Worm (Caenorhabditis elegans) whole organism, L2 larva: Measurements from ENCODE around the gene fipr-17.

Experiments used
- C34F6.9 ChIP-seq: fragments of 150-350 bp; optimal IDR thresholded peaks from 2 replicates; lab custom pipeline; 2014; ENCODE audit warnings: missing biosample characterization, missing genetic modification characterization
- F13H6.1 ChIP-seq: sonication (generic microtip); optimal IDR thresholded peaks from 2 replicates; lab custom pipeline; 2016; ENCODE audit warnings: missing genetic modification characterization, missing compliant biosample characterization
- R02D3.7 ChIP-seq: fragments of 150-350 bp; optimal IDR thresholded peaks from 2 replicates; lab custom pipeline; 2014; ENCODE audit warnings: missing biosample characterization, missing genetic modification characterization
- Y55F3AM.14 ChIP-seq: fragments of 200-800 bp; sonication (Bioruptor generic); optimal IDR thresholded peaks from 2 replicates; lab custom pipeline; 2018; ENCODE audit warnings: mild to moderate bottlenecking, missing genetic modification characterization, missing compliant biosample characterization
- ZK546.5 ChIP-seq: sonication (generic microtip); optimal IDR thresholded peaks from 2 replicates; lab custom pipeline; 2017; ENCODE audit warnings: missing biosample characterization, missing genetic modification characterization
- alr-1 ChIP-seq: fragments of 150-350 bp; optimal IDR thresholded peaks from 2 replicates; lab custom pipeline; 2014; ENCODE audit warnings: missing biosample characterization, missing genetic modification characterization
- aly-2 ChIP-seq: fragments of 150-350 bp; optimal IDR thresholded peaks from 2 replicates; lab custom pipeline; 2014; ENCODE audit warnings: missing biosample characterization, missing genetic modification characterization
- ama-1 ChIP-seq: fragments of 150-350 bp; optimal IDR thresholded peaks from 2 replicates; lab custom pipeline; 2018; ENCODE audit warnings: inconsistent platforms
- blmp-1 ChIP-seq: sonication (generic microtip); optimal IDR thresholded peaks from 2 replicates; lab custom pipeline; 2017; ENCODE audit warnings: missing genetic modification characterization, mild to moderate bottlenecking, missing compliant biosample characterization, antibody characterized with exemption, moderate library complexity; ENCODE audit not compliant: insufficient read depth
- ceh-16 ChIP-seq: fragments of 150-350 bp; optimal IDR thresholded peaks from 2 replicates; lab custom pipeline; 2014; ENCODE audit warnings: missing biosample characterization, missing genetic modification characterization
- ceh-82 ChIP-seq: fragments of 150-350 bp; optimal IDR thresholded peaks from 2 replicates; lab custom pipeline; 2014; ENCODE audit warnings: missing biosample characterization, missing genetic modification characterization
- crh-2 ChIP-seq: sonication (generic microtip); optimal IDR thresholded peaks from 2 replicates; lab custom pipeline; 2017; ENCODE audit warnings: missing biosample characterization, missing genetic modification characterization
- dmd-4 ChIP-seq: sonication (generic microtip); optimal IDR thresholded peaks from 2 replicates; lab custom pipeline; 2017; ENCODE audit warnings: missing biosample characterization, missing genetic modification characterization
- egl-27 ChIP-seq: sonication (generic microtip); optimal IDR thresholded peaks from 3 replicates; lab custom pipeline; 2017; ENCODE audit warnings: missing biosample characterization, missing genetic modification reagents, missing genetic modification characterization
- elt-1 ChIP-seq: fragments of 150-350 bp; optimal IDR thresholded peaks from 2 replicates; lab custom pipeline; 2014; ENCODE audit warnings: missing biosample characterization, missing genetic modification characterization
- elt-3 ChIP-seq: sonication (generic microtip); optimal IDR thresholded peaks from 2 replicates; lab custom pipeline; 2017; ENCODE audit warnings: missing biosample characterization, missing genetic modification characterization
- fos-1 ChIP-seq: fragments of 150-350 bp; optimal IDR thresholded peaks from 2 replicates; lab custom pipeline; 2014; ENCODE audit warnings: missing biosample characterization, missing genetic modification characterization
- gmeb-1 ChIP-seq: fragments of 150-350 bp; optimal IDR thresholded peaks from 2 replicates; lab custom pipeline; 2014; ENCODE audit warnings: missing biosample characterization, missing genetic modification characterization
- lin-11 ChIP-seq: fragments of 150-350 bp; sonication (generic microtip); optimal IDR thresholded peaks from 2 replicates; lab custom pipeline; 2014; ENCODE audit warnings: missing biosample characterization, missing genetic modification characterization, inconsistent platforms, mixed read lengths
- lin-13 ChIP-seq: fragments of 150-350 bp; optimal IDR thresholded peaks from 2 replicates; lab custom pipeline; 2014; ENCODE audit warnings: missing biosample characterization, missing genetic modification reagents, missing genetic modification characterization
- lin-39 ChIP-seq: fragments of 150-350 bp; optimal IDR thresholded peaks from 2 replicates; lab custom pipeline; 2014; ENCODE audit warnings: missing biosample characterization, missing genetic modification reagents, missing genetic modification characterization
- lsy-2 ChIP-seq, 2 experiments: fragments of 150-350 bp in 1 of 2; sonication (generic microtip) in 1 of 2; optimal IDR thresholded peaks; 2 replicates each; lab custom pipeline; 2014 to 2017; ENCODE audit warnings: missing biosample characterization in 2 of 2, missing genetic modification characterization in 2 of 2
- mab-5 ChIP-seq: fragments of 150-350 bp; optimal IDR thresholded peaks from 2 replicates; lab custom pipeline; 2014; ENCODE audit warnings: missing biosample characterization, missing genetic modification characterization
- mbf-1 ChIP-seq: sonication (generic microtip); optimal IDR thresholded peaks from 2 replicates; lab custom pipeline; 2017; ENCODE audit warnings: missing biosample characterization, missing genetic modification characterization
- mdl-1 ChIP-seq, 2 experiments: fragments of 150-350 bp in 1 of 2; sonication (generic microtip) in 1 of 2; optimal IDR thresholded peaks; 2 replicates each; lab custom pipeline; 2017; ENCODE audit warnings: missing biosample characterization in 2 of 2, missing genetic modification characterization in 2 of 2
- nhr-11 ChIP-seq: fragments of 150-350 bp; optimal IDR thresholded peaks from 2 replicates; lab custom pipeline; 2014; ENCODE audit warnings: missing biosample characterization, missing genetic modification characterization
- nhr-12 ChIP-seq: fragments of 150-350 bp; optimal IDR thresholded peaks from 2 replicates; lab custom pipeline; 2014; ENCODE audit warnings: missing biosample characterization, missing genetic modification characterization
- nhr-129 ChIP-seq: fragments of 150-350 bp; optimal IDR thresholded peaks from 2 replicates; lab custom pipeline; 2014; ENCODE audit warnings: missing biosample characterization, missing genetic modification characterization
- nhr-21 ChIP-seq: fragments of 150-350 bp; optimal IDR thresholded peaks from 2 replicates; lab custom pipeline; 2014; ENCODE audit warnings: missing biosample characterization, missing genetic modification characterization
- nhr-23 ChIP-seq: fragments of 150-350 bp; optimal IDR thresholded peaks from 2 replicates; lab custom pipeline; 2014; ENCODE audit warnings: missing biosample characterization, missing genetic modification reagents, missing genetic modification characterization
- nhr-237 ChIP-seq: fragments of 150-350 bp; optimal IDR thresholded peaks from 2 replicates; lab custom pipeline; 2014; ENCODE audit warnings: missing biosample characterization, missing genetic modification characterization
- nhr-25 ChIP-seq: fragments of 150-350 bp; sonication (generic microtip); optimal IDR thresholded peaks from 3 replicates; lab custom pipeline; 2014; ENCODE audit warnings: missing biosample characterization, missing genetic modification characterization
- nhr-6 ChIP-seq: fragments of 150-350 bp; optimal IDR thresholded peaks from 2 replicates; lab custom pipeline; 2014; ENCODE audit warnings: missing biosample characterization, missing genetic modification characterization
- nhr-77 ChIP-seq: fragments of 150-350 bp; optimal IDR thresholded peaks from 2 replicates; lab custom pipeline; 2014; ENCODE audit warnings: missing biosample characterization, missing genetic modification characterization
- peb-1 ChIP-seq: fragments of 150-350 bp; optimal IDR thresholded peaks from 2 replicates; lab custom pipeline; 2014; ENCODE audit warnings: missing biosample characterization, missing genetic modification characterization
- sem-4 ChIP-seq: fragments of 150-350 bp; optimal IDR thresholded peaks from 2 replicates; lab custom pipeline; 2014; ENCODE audit warnings: missing biosample characterization, missing genetic modification reagents, missing genetic modification characterization
- skn-1 ChIP-seq: sonication (generic microtip); optimal IDR thresholded peaks from 2 replicates; lab custom pipeline; 2017; ENCODE audit warnings: missing biosample characterization, missing genetic modification characterization
- sma-3 ChIP-seq: sonication (generic microtip); optimal IDR thresholded peaks from 2 replicates; lab custom pipeline; 2016; ENCODE audit warnings: missing genetic modification reagents, missing genetic modification characterization, missing compliant biosample characterization
- sma-9 ChIP-seq, 2 experiments: fragments of 150-350 bp in 1 of 2; sonication (generic microtip) in 1 of 2; optimal IDR thresholded peaks; 2 replicates each; lab custom pipeline; 2014 to 2016; ENCODE audit warnings: missing genetic modification characterization in 2 of 2, mild to moderate bottlenecking in 1 of 2, missing biosample characterization in 1 of 2, missing compliant biosample characterization in 1 of 2, missing genetic modification reagents in 1 of 2, moderate library complexity in 1 of 2
- snpc-4 ChIP-seq: fragments of 150-350 bp; optimal IDR thresholded peaks from 2 replicates; lab custom pipeline; 2014; ENCODE audit warnings: missing biosample characterization, missing genetic modification characterization
- unc-39 ChIP-seq: fragments of 150-350 bp; optimal IDR thresholded peaks from 2 replicates; lab custom pipeline; 2014; ENCODE audit warnings: missing biosample characterization, missing genetic modification characterization
- unc-55 ChIP-seq: fragments of 150-350 bp; sonication (generic microtip); optimal IDR thresholded peaks from 3 replicates; lab custom pipeline; 2014; ENCODE audit warnings: missing biosample characterization, missing genetic modification reagents, missing genetic modification characterization
- unc-62 ChIP-seq: fragments of 150-350 bp; optimal IDR thresholded peaks from 2 replicates; lab custom pipeline; 2014; ENCODE audit warnings: missing biosample characterization, missing genetic modification reagents, missing genetic modification characterization
- zag-1 ChIP-seq: fragments of 150-350 bp; optimal IDR thresholded peaks from 2 replicates; lab custom pipeline; 2014; ENCODE audit warnings: missing biosample characterization, missing genetic modification characterization
- ztf-1 ChIP-seq: fragments of 200-800 bp; sonication (Bioruptor generic); conservative IDR thresholded peaks from 2 replicates; pipeline ENCODE4 v1.3.6; 2022; ENCODE audit warnings: missing genetic modification characterization, missing compliant biosample characterization
- ztf-11 ChIP-seq: sonication (generic microtip); optimal IDR thresholded peaks from 2 replicates; lab custom pipeline; 2017; ENCODE audit warnings: missing biosample characterization, missing genetic modification characterization
- ztf-4 ChIP-seq: fragments of 150-350 bp; optimal IDR thresholded peaks from 2 replicates; lab custom pipeline; 2014; ENCODE audit warnings: missing biosample characterization, missing genetic modification characterization

The fipr-17 gene

ce11 chrIII:11007552-11008272 lies at the start of gene fipr-17, which contains the start of gene Y48A6B.3:
fipr-17 (minus strand) TSS chrIII:11007602.
Y48A6B.3 (plus strand) TSS chrIII:11008222.
- peak; percentile 28 for TF ChIP-seq ceh-16 (tag; lab: Kevin White, UChicago)
- no peak for TF ChIP-seq nhr-23 (tag; lab: Kevin White, UChicago)
- peak; percentile 44 for TF ChIP-seq fos-1 (tag; lab: Kevin White, UChicago)
- TF ChIP-seq lin-39 (tag; lab: Kevin White, UChicago): no peak
- TF ChIP-seq dmd-4 (tag; lab: Kevin White, UChicago): no peak
- no peak for TF ChIP-seq mbf-1 (tag; lab: Kevin White, UChicago)
- peak in 1 of 2 experiments; percentile 13 for TF ChIP-seq mdl-1 (tag; optimal IDR thresholded peaks at IDR 0.05; lab: Kevin White, UChicago)
- TF ChIP-seq sma-9 (GFP tag; optimal IDR thresholded peaks at IDR 0.05; lab: Kevin White, UChicago): peak; percentile 73
- no peak for TF ChIP-seq sma-9 (tag; optimal IDR thresholded peaks at IDR 0.05; lab: Kevin White, UChicago)
- peak; percentile 62 for TF ChIP-seq ztf-4 (tag; lab: Kevin White, UChicago)
- no peak for TF ChIP-seq ZK546.5 (tag; lab: Kevin White, UChicago)
- TF ChIP-seq Y55F3AM.14: no peak
- TF ChIP-seq egl-27 (tag; lab: Kevin White, UChicago): no peak
- TF ChIP-seq elt-1: no peak
- TF ChIP-seq skn-1: no peak
- peak; percentile 69 for TF ChIP-seq nhr-21 (tag; lab: Kevin White, UChicago)
- TF ChIP-seq nhr-77: no peak
- no peak for TF ChIP-seq peb-1 (tag; lab: Kevin White, UChicago)
- TF ChIP-seq zag-1 (tag; lab: Kevin White, UChicago): peak; percentile 50
- no peak for TF ChIP-seq unc-39 (tag; lab: Kevin White, UChicago)
- TF ChIP-seq ztf-11: no peak
- peak; percentile 80 for TF ChIP-seq C34F6.9 (tag; lab: Kevin White, UChicago)
- peak; percentile 35 for TF ChIP-seq ama-1 (lab: Kevin White, UChicago)
- peak; percentile 30 for TF ChIP-seq sem-4
- TF ChIP-seq nhr-12 (tag; lab: Kevin White, UChicago): no peak
- peak; percentile 99 for TF ChIP-seq gmeb-1 (tag; lab: Kevin White, UChicago)
- TF ChIP-seq lin-13 (GFP tag; lab: Kevin White, UChicago): peak; percentile 85
- no peak for TF ChIP-seq ztf-1 (GFP tag; lab: Robert Waterston, UW)
- peak; percentile 49 for TF ChIP-seq ceh-82
- TF ChIP-seq nhr-6 (tag; lab: Kevin White, UChicago): peak; percentile 1
- peak; percentile 85 for TF ChIP-seq crh-2 (tag; lab: Kevin White, UChicago)
- TF ChIP-seq sma-3 (GFP tag; lab: Kevin White, UChicago): peak; percentile 79
- TF ChIP-seq elt-3 (tag; lab: Kevin White, UChicago): no peak
- peak; percentile 30 for TF ChIP-seq R02D3.7 (tag; lab: Kevin White, UChicago)
- TF ChIP-seq nhr-11 (tag; lab: Kevin White, UChicago): no peak
- TF ChIP-seq snpc-4 (tag; lab: Kevin White, UChicago): peak; percentile 91
- peak; percentile 78 for TF ChIP-seq lin-11 (tag; lab: Kevin White, UChicago)
- no peak for TF ChIP-seq unc-62 (GFP tag; lab: Kevin White, UChicago)
- TF ChIP-seq blmp-1 (tag; lab: Kevin White, UChicago): peak; percentile 56
- TF ChIP-seq nhr-129: peak; percentile 83
- no peak for TF ChIP-seq alr-1
- TF ChIP-seq mab-5 (tag; lab: Kevin White, UChicago): peak; percentile 65
- peak; percentile 98 for TF ChIP-seq unc-55 (GFP tag; lab: Kevin White, UChicago)
- peak; percentile 71 to 91 for TF ChIP-seq lsy-2 (tag; optimal IDR thresholded peaks at IDR 0.05; lab: Kevin White, UChicago)
- peak; percentile 67 for TF ChIP-seq F13H6.1 (tag; lab: Kevin White, UChicago)
- TF ChIP-seq nhr-25 (tag; lab: Kevin White, UChicago): peak; percentile 68
- no peak for TF ChIP-seq nhr-237 (tag; lab: Kevin White, UChicago)
- TF ChIP-seq aly-2: no peak
- TF ChIP-seq, all 48 proteins: peak for 26
